Worm (Caenorhabditis elegans): Measurements from ENCODE around the gene arrd-18.

Gene arrd-18

ce11 chrV:3315308-3315707 is 3.4 kb upstream of the arrd-18 start, which contains the start of gene arrd-19 (continued):
- TF ChIP-seq lir-3 (tag; optimal IDR thresholded peaks at IDR 0.05; ENCODE audit: poor library complexity) (no peak), pag-3 (tag; optimal IDR thresholded peaks at IDR 0.05; ENCODE audit: borderline replicate concordance, insufficient read depth) (peak; percentile 67), fkh-8 (tag; optimal IDR thresholded peaks at IDR 0.05) (peak; percentile 66), isw-1 (GFP tag; IDR thresholded peaks at IDR 0.05) (peak; percentile 38; the same call in 1 of the 2 replicates), zag-1 (tag; optimal IDR thresholded peaks at IDR 0.05) (no peak), pax-3 (tag; optimal IDR thresholded peaks at IDR 0.05) (no peak), grh-1 (GFP tag; IDR thresholded peaks at IDR 0.05) (peak; percentile 72), xbp-1 (tag; optimal IDR thresholded peaks at IDR 0.05) (peak; percentile 56), efl-1 (optimal IDR thresholded peaks at IDR 0.05) (peak; percentile 74 to 75), efl-1 (GFP tag; optimal IDR thresholded peaks at IDR 0.05 in 1 of 2) (peak; percentile 51 to 95), rnt-1 (tag; optimal IDR thresholded peaks at IDR 0.05) (peak; percentile 78), sptf-1 (tag; optimal IDR thresholded peaks at IDR 0.05) (no peak), C04F5.9 (tag; optimal IDR thresholded peaks at IDR 0.05) (no peak), Y116A8C.19 (tag; optimal IDR thresholded peaks at IDR 0.05; ENCODE audit: borderline replicate concordance) (no peak), snpc-4 (tag; optimal IDR thresholded peaks at IDR 0.05) (peak; percentile 54), lin-14 (GFP tag; optimal IDR thresholded peaks at IDR 0.05) (peak; percentile 98), lsy-2 (tag; optimal IDR thresholded peaks at IDR 0.05) (peak; percentile 75 to 81)

- peak; percentile 2 for TF ChIP-seq nhr-85 (tag)
- TF ChIP-seq zag-1 (tag; optimal IDR thresholded peaks at IDR 0.05): no peak
- no peak for TF ChIP-seq unc-30 (tag; optimal IDR thresholded peaks at IDR 0.05)
- TF ChIP-seq nhr-84 (tag; optimal IDR thresholded peaks at IDR 0.05): no peak
Measured at ce11 chrV:3308169-3308568, 3.7 kb downstream of the arrd-18 start, which contains the start of gene srbc-3. TSS of gene srbc-3 (plus strand) at chrV:3308469.

ce11 chrV:3301898-3302297 is 10.0 kb downstream of the arrd-18 start, which contains the start of gene srbc-1:
TSS of gene srbc-1 (minus strand) at chrV:3301998.
- no peak for TF ChIP-seq lin-13 (GFP tag; optimal IDR thresholded peaks at IDR 0.05)
- TF ChIP-seq ceh-63 (GFP tag; optimal IDR thresholded peaks at IDR 0.05): no peak
- TF ChIP-seq irx-1 (tag; optimal IDR thresholded peaks at IDR 0.05): no peak
- no peak for TF ChIP-seq nhr-84 (tag; optimal IDR thresholded peaks at IDR 0.05)
- no peak for TF ChIP-seq nhr-77 (tag; optimal IDR thresholded peaks at IDR 0.05)
- no peak for TF ChIP-seq aha-1 (tag; optimal IDR thresholded peaks at IDR 0.05)
- TF ChIP-seq nhr-237 (tag; optimal IDR thresholded peaks at IDR 0.05): no peak
- TF ChIP-seq lir-3 (tag; optimal IDR thresholded peaks at IDR 0.05; ENCODE audit: poor library complexity): no peak
- TF ChIP-seq nhr-47 (tag; optimal IDR thresholded peaks at IDR 0.05): no peak
- no peak for TF ChIP-seq F16B12.6 (tag; optimal IDR thresholded peaks at IDR 0.05)
- no peak for TF ChIP-seq zip-4 (GFP tag; optimal IDR thresholded peaks at IDR 0.05)
- TF ChIP-seq mab-9 (GFP tag; IDR thresholded peaks at IDR 0.05): no peak
- TF ChIP-seq fos-1 (tag; optimal IDR thresholded peaks at IDR 0.05): no peak
- TF ChIP-seq aly-2 (tag; optimal IDR thresholded peaks at IDR 0.05): no peak
- no peak for TF ChIP-seq mef-2 (tag; optimal IDR thresholded peaks at IDR 0.05)
- TF ChIP-seq lin-15B (tag; optimal IDR thresholded peaks at IDR 0.05): no peak
- TF ChIP-seq ets-5 (GFP tag; IDR thresholded peaks at IDR 0.05): no peak
- TF ChIP-seq ztf-11 (tag; optimal IDR thresholded peaks at IDR 0.05): no peak

DNA sequence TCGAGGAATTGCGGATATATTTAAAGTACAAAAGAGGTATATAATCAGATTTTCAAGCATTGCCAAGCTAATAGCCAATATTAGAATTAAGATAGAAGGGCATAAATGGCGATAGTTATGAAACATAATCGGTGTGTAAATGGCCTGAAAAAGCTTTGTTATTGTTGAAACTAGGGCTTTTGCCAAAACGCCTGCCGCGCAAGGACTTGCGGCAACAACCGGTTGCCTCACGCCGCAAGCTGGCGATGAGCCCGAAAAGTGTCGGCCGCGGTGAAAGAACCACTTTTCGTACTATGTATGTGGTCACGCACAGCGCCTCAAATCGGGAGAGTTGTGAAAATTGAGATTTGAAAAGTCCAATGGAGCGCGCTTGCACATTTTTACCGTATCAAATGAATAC is 12.5 kb downstream of the arrd-18 start:
- TF ChIP-seq zip-4 (GFP tag; optimal IDR thresholded peaks at IDR 0.05) (no peak), mep-1 (tag; optimal IDR thresholded peaks at IDR 0.05) (no peak), lsy-2 (tag; optimal IDR thresholded peaks at IDR 0.05) (no peak), tlp-1 (tag; optimal IDR thresholded peaks at IDR 0.05) (no peak), swsn-7 (tag; optimal IDR thresholded peaks at IDR 0.05) (no peak)

Data from whole organism, L1 larva.